Fruit fly (Drosophila melanogaster): ENCODE measurements around the gene Coq6.

dm6 chr2L:5491220-5491619 lies 40.8 kb downstream of the Coq6 start:
- TF ChIP-seq Sp1 (GFP tag; optimal IDR thresholded peaks at IDR 0.05), result no peak
- peak; percentile 33 for TF ChIP-seq h (GFP tag; optimal IDR thresholded peaks at IDR 0.05)
- peak; percentile 4 for TF ChIP-seq HLH106 (tag; optimal IDR thresholded peaks at IDR 0.05)
- TF ChIP-seq sage (GFP tag; optimal IDR thresholded peaks at IDR 0.05), result no peak
- no peak for TF ChIP-seq brk (GFP tag; optimal IDR thresholded peaks at IDR 0.05)
- no peak for TF ChIP-seq pan (optimal IDR thresholded peaks at IDR 0.05)
- no peak for TF ChIP-seq Hr83 (GFP tag; optimal IDR thresholded peaks at IDR 0.05; ENCODE audit: poor library complexity, severe bottlenecking)
- TF ChIP-seq br (GFP tag; optimal IDR thresholded peaks at IDR 0.05), result peak; percentile 10
- TF ChIP-seq Jra (GFP tag; optimal IDR thresholded peaks at IDR 0.05), result no peak
- TF ChIP-seq GATAd (GFP tag; optimal IDR thresholded peaks at IDR 0.05), result no peak
- TF ChIP-seq psq (GFP tag; optimal IDR thresholded peaks at IDR 0.05), result peak; percentile 13

Measured in whole organism, wandering third instar larva.